Fruit fly (Drosophila melanogaster) whole organism, adult: ENCODE data around the gene SdhC.

Experiments used
- CG7045 ChIP-seq: fragments of 200-800 bp; sonication (Bioruptor generic); optimal IDR thresholded peaks from 2 replicates; lab custom pipeline; 2017; ENCODE audit warnings: missing biosample characterization, mild to moderate bottlenecking, missing genetic modification characterization
- Crg-1 ChIP-seq: fragments of 200-800 bp; sonication (Bioruptor generic); optimal IDR thresholded peaks from 2 replicates; lab custom pipeline; 2016; ENCODE audit warnings: missing biosample characterization, missing genetic modification characterization
- cic ChIP-seq: fragments of 200-800 bp; sonication (Bioruptor generic); optimal IDR thresholded peaks from 2 replicates; lab custom pipeline; 2017; ENCODE audit warnings: missing biosample characterization, mild to moderate bottlenecking, missing genetic modification characterization, moderate library complexity
- cnc ChIP-seq, 2 experiments: fragments of >200 bp; optimal IDR thresholded peaks; 2 replicates each; lab custom pipeline; 2017
- pad ChIP-seq: fragments of 200-800 bp; sonication (Bioruptor generic); optimal IDR thresholded peaks from 3 replicates; lab custom pipeline; 2017; ENCODE audit warnings: missing biosample characterization, missing genetic modification characterization, mild to moderate bottlenecking, moderate library complexity, missing genetic modification reagents

DNA sequence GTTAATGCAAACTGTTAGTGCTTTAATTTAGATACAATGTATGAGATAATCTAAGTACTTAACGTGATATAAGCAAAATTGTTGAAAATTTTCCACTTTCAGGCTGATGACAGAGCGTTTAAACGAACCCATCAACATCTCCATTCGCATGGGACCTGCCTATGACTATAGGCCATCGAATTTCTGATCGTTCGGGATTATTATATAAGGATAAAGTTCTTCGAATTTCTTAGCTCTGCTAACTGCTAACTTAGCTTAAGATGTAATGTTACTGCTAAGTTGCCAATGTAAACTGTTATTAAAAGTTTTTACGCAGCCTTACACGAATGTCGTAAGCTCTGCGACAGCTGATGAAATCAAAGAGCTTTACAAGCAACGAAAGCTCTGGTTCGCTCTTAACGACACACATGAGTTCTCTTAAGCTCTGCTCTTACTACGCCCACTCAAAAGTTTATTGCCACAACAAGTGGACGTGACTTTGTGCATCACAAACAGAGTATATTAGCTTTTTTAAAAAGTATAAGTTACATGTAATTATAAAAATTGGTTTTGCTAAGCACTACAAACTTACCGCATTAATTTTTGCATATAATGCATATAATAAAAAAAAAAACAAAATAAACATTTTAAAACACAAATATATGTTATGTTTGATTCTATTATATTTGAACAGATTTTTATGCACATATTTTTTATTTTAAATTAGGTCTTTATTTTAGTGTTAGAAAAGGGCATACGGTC, 12.8 kb downstream of the SdhC start:
- TF ChIP-seq cic (GFP tag; lab: Kevin White, UChicago) (peak; percentile 98), Crg-1 (GFP tag; lab: Kevin White, UChicago) (peak; percentile 80), pad (peak; percentile 93), cnc (optimal IDR thresholded peaks at IDR 0.05; lab: Kevin White, UChicago) (no peak), CG7045 (peak; percentile 100)
